Worm (Caenorhabditis elegans): ENCODE data around the gene C10G8.2.

ce11 chrV:5269024-5269535, 45.1 kb upstream of the C10G8.2 start, which contains the start of gene penr-1:
- TF ChIP-seq unc-62 (GFP tag; optimal IDR thresholded peaks at IDR 0.05) (no peak), ztf-4 (tag; optimal IDR thresholded peaks at IDR 0.05) (no peak), nhr-76 (tag; optimal IDR thresholded peaks at IDR 0.05) (no peak), nhr-11 (tag; optimal IDR thresholded peaks at IDR 0.05) (no peak), ceh-16 (tag; optimal IDR thresholded peaks at IDR 0.05) (no peak), elt-1 (tag; optimal IDR thresholded peaks at IDR 0.05) (no peak), nhr-77 (tag; optimal IDR thresholded peaks at IDR 0.05) (no peak), nhr-12 (tag; optimal IDR thresholded peaks at IDR 0.05) (no peak)

All from whole organism, L3 larva.